Worm (Caenorhabditis elegans): Measurements from ENCODE around the gene wrt-6.
A peak's percentile ranks its signal among the peaks of the same experiment; 100 is the strongest.

wrt-6 gene

ce11 chrX:3499867-3500266, 19.8 kb downstream of the wrt-6 start:
- no peak for TF ChIP-seq nhr-25 (tag; optimal IDR thresholded peaks at IDR 0.05)
- TF ChIP-seq zag-1 (tag; optimal IDR thresholded peaks at IDR 0.05), result no peak
- TF ChIP-seq elt-2 (tag; optimal IDR thresholded peaks at IDR 0.05), result peak; percentile 72
- TF ChIP-seq jun-1 (tag; optimal IDR thresholded peaks at IDR 0.05), result peak; percentile 14
- peak; percentile 59 for TF ChIP-seq pqm-1 (tag; optimal IDR thresholded peaks at IDR 0.05)

- TF ChIP-seq aly-2 (tag; optimal IDR thresholded peaks at IDR 0.05), result no peak
- no peak for TF ChIP-seq fkh-10 (GFP tag; optimal IDR thresholded peaks at IDR 0.05)
- no peak for TF ChIP-seq eor-1 (tag; optimal IDR thresholded peaks at IDR 0.05)
- no peak for TF ChIP-seq nfya-1 (tag; optimal IDR thresholded peaks at IDR 0.05; ENCODE audit: insufficient read depth)
- no peak for TF ChIP-seq elt-3 (tag; optimal IDR thresholded peaks at IDR 0.05)
- no peak for TF ChIP-seq nhr-12 (tag; optimal IDR thresholded peaks at IDR 0.05)
- TF ChIP-seq hmg-11 (tag; optimal IDR thresholded peaks at IDR 0.05), result no peak
These were observed 20.3 kb downstream of the wrt-6 start for ce11 chrX:3500357-3500756.

- TF ChIP-seq elt-2 (tag; optimal IDR thresholded peaks at IDR 0.05), result peak; percentile 87
- TF ChIP-seq nhr-12 (tag; optimal IDR thresholded peaks at IDR 0.05), result no peak
- TF ChIP-seq pqm-1 (tag; optimal IDR thresholded peaks at IDR 0.05), result peak; percentile 90
These were observed 20.9 kb downstream of the wrt-6 start for ce11 chrX:3500903-3501302.

ce11 chrX:3503025-3503424, 23.0 kb downstream of the wrt-6 start:
- TF ChIP-seq egl-5 (tag; optimal IDR thresholded peaks at IDR 0.05) (no peak), elt-2 (tag; optimal IDR thresholded peaks at IDR 0.05) (no peak), ceh-16 (tag; optimal IDR thresholded peaks at IDR 0.05) (no peak), ZK546.5 (tag; optimal IDR thresholded peaks at IDR 0.05) (no peak), nhr-23 (tag; optimal IDR thresholded peaks at IDR 0.05) (no peak), nhr-237 (tag; optimal IDR thresholded peaks at IDR 0.05) (no peak), nhr-28 (tag; optimal IDR thresholded peaks at IDR 0.05) (no peak), snpc-4 (tag; optimal IDR thresholded peaks at IDR 0.05) (no peak), ztf-4 (tag; optimal IDR thresholded peaks at IDR 0.05) (no peak), hmg-11 (tag; optimal IDR thresholded peaks at IDR 0.05) (no peak), nhr-67 (tag; optimal IDR thresholded peaks at IDR 0.05) (no peak), fkh-10 (GFP tag; optimal IDR thresholded peaks at IDR 0.05) (no peak)

ce11 chrX:3505062-3505461, 25.0 kb downstream of the wrt-6 start:
- TF ChIP-seq elt-2 (tag; optimal IDR thresholded peaks at IDR 0.05) (peak; percentile 59), pqm-1 (tag; optimal IDR thresholded peaks at IDR 0.05) (peak; percentile 70), pha-4 (tag; optimal IDR thresholded peaks at IDR 0.05) (peak; percentile 41), mdl-1 (tag; optimal IDR thresholded peaks at IDR 0.05) (no peak)

- TF ChIP-seq pqm-1 (tag; optimal IDR thresholded peaks at IDR 0.05) (peak; percentile 30), skn-1 (tag; optimal IDR thresholded peaks at IDR 0.05) (peak; percentile 0), nhr-43 (tag; optimal IDR thresholded peaks at IDR 0.05; ENCODE audit: poor library complexity, severe bottlenecking) (no peak), jun-1 (tag; optimal IDR thresholded peaks at IDR 0.05) (no peak), nhr-25 (tag; optimal IDR thresholded peaks at IDR 0.05) (no peak), elt-2 (tag; optimal IDR thresholded peaks at IDR 0.05) (peak; percentile 57), eor-1 (tag; optimal IDR thresholded peaks at IDR 0.05) (no peak)
These were observed 26.5 kb downstream of the wrt-6 start for ce11 chrX:3506556-3506955.

ce11 chrX:3507214-3507613, 27.2 kb downstream of the wrt-6 start:
- TF ChIP-seq ztf-4 (tag; optimal IDR thresholded peaks at IDR 0.05), result no peak
- no peak for TF ChIP-seq skn-1 (tag; optimal IDR thresholded peaks at IDR 0.05)
- TF ChIP-seq lin-39 (tag; optimal IDR thresholded peaks at IDR 0.05), result no peak
- TF ChIP-seq nhr-67 (tag; optimal IDR thresholded peaks at IDR 0.05), result no peak
- no peak for TF ChIP-seq unc-39 (tag; optimal IDR thresholded peaks at IDR 0.05)
- no peak for TF ChIP-seq jun-1 (tag; optimal IDR thresholded peaks at IDR 0.05)
- no peak for TF ChIP-seq fkh-10 (GFP tag; optimal IDR thresholded peaks at IDR 0.05)
- no peak for TF ChIP-seq tbx-2 (tag; optimal IDR thresholded peaks at IDR 0.05)
- no peak for TF ChIP-seq nhr-28 (tag; optimal IDR thresholded peaks at IDR 0.05)
- TF ChIP-seq eor-1 (tag; optimal IDR thresholded peaks at IDR 0.05), result no peak
- TF ChIP-seq aly-2 (tag; optimal IDR thresholded peaks at IDR 0.05), result no peak
- no peak for TF ChIP-seq elt-1 (tag; optimal IDR thresholded peaks at IDR 0.05)
- no peak for TF ChIP-seq nhr-11 (tag; optimal IDR thresholded peaks at IDR 0.05)
- TF ChIP-seq ama-1 (optimal IDR thresholded peaks at IDR 0.05), result no peak
